Worm (Caenorhabditis elegans) whole organism, young adult: Measurements from ENCODE around the gene F44A6.3.

ENCODE experiments used
- B0336.3 ChIP-seq: fragments of 200-800 bp; sonication (Bioruptor generic); IDR thresholded peaks from 2 replicates; pipeline ENCODE4 v1.3.6; 2022; ENCODE audit warnings: missing genetic modification characterization, missing compliant biosample characterization
- F22D6.2 ChIP-seq: sonication (generic microtip); optimal IDR thresholded peaks from 2 replicates; lab custom pipeline; 2016; ENCODE audit warnings: mild to moderate bottlenecking, missing genetic modification characterization, missing compliant biosample characterization
- Y56A3A.18 ChIP-seq: fragments of 200-800 bp; sonication (Bioruptor generic); IDR thresholded peaks from 2 replicates; pipeline ENCODE4 v1.3.6; 2022; ENCODE audit warnings: missing genetic modification reagents, missing genetic modification characterization, missing compliant biosample characterization
- ccch-3 ChIP-seq: fragments of 200-800 bp; sonication (Bioruptor generic); optimal IDR thresholded peaks from 2 replicates; lab custom pipeline; 2018; ENCODE audit warnings: mild to moderate bottlenecking, missing genetic modification characterization, missing compliant biosample characterization
- ceh-27 ChIP-seq: fragments of 200-800 bp; sonication (Bioruptor generic); optimal IDR thresholded peaks from 2 replicates; lab custom pipeline; 2018; ENCODE audit warnings: mild to moderate bottlenecking, missing genetic modification characterization, moderate library complexity, missing compliant biosample characterization
- ekl-4 ChIP-seq: fragments of 200-800 bp; sonication (Bioruptor generic); IDR thresholded peaks from 2 replicates; pipeline ENCODE4 v1.3.6; 2022; ENCODE audit warnings: missing genetic modification reagents, missing genetic modification characterization, missing compliant biosample characterization
- fkh-3 ChIP-seq: sonication (generic microtip); optimal IDR thresholded peaks from 2 replicates; lab custom pipeline; 2016; ENCODE audit warnings: mild to moderate bottlenecking, missing genetic modification characterization, missing compliant biosample characterization
- lin-26 ChIP-seq: fragments of 200-800 bp; sonication (Bioruptor generic); IDR thresholded peaks from 2 replicates; pipeline ENCODE4 v1.3.6; 2022; ENCODE audit warnings: missing genetic modification reagents, missing genetic modification characterization, missing compliant biosample characterization
- madf-10 ChIP-seq: sonication (generic microtip); optimal IDR thresholded peaks from 2 replicates; lab custom pipeline; 2016; ENCODE audit warnings: mild to moderate bottlenecking, missing genetic modification characterization, missing compliant biosample characterization
- mcd-1 ChIP-seq: fragments of 200-800 bp; sonication (Bioruptor generic); IDR thresholded peaks from 2 replicates; pipeline ENCODE4 v1.3.6; 2022; ENCODE audit warnings: missing genetic modification reagents, missing genetic modification characterization, missing compliant biosample characterization
- nhr-90 ChIP-seq: sonication (generic microtip); optimal IDR thresholded peaks from 2 replicates; lab custom pipeline; 2016; ENCODE audit warnings: missing genotype, mild to moderate bottlenecking, missing genetic modification characterization, missing compliant biosample characterization
- snpc-4 ChIP-seq, 5 experiments: fragments of 150-350 bp in 1 of 5; sonication (generic microtip) in 4 of 5; optimal IDR thresholded peaks; 2 replicates each; lab custom pipeline; 2014 to 2018; ENCODE audit warnings: missing genetic modification characterization in 5 of 5, missing biosample characterization in 3 of 5, antibody characterized with exemption in 2 of 5, mild to moderate bottlenecking in 2 of 5, missing compliant biosample characterization in 2 of 5, missing genotype in 2 of 5, moderate library complexity in 2 of 5, missing genetic modification reagents in 1 of 5
- tbp1 ChIP-seq: fragments of 200-800 bp; sonication (Bioruptor generic); optimal IDR thresholded peaks from 2 replicates; lab custom pipeline; 2018; ENCODE audit warnings: mild to moderate bottlenecking, missing genetic modification characterization, missing compliant biosample characterization
- ztf-6 ChIP-seq: fragments of 200-800 bp; sonication (Bioruptor generic); IDR thresholded peaks from 2 replicates; pipeline ENCODE4 v1.3.6; 2022; ENCODE audit warnings: missing genetic modification reagents, missing genetic modification characterization, missing compliant biosample characterization

DNA sequence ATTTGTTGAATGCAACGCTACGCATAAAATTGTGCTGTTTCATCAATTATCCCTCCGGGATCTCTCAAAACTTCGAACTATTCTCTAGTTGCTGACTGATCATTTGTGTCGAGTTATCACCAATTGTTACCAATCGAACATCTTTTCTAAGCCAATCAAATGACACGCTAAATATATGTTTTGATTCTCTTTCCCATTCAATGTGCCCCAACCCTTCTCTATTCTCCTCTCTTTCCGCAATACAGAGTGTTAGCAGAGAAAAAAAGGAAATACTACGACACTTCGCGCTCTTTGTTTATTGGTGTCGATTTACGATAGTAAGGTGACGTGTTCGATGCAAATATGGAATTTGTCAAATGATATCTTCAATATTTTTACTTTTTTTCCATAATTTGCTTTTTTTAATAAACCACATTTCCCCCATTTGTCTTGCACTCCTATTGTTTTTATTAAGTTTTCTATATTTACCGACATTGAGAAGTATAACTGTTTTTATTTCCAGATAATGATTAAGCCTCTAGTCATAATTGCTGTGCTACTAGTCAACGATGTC lies 15.3 kb upstream of the F44A6.3 start, which contains the start of gene nucb-1:
- TF ChIP-seq snpc-4 (GFP tag; optimal IDR thresholded peaks at IDR 0.05; lab: Kevin White, UChicago) = no peak
- TF ChIP-seq snpc-4 (tag; optimal IDR thresholded peaks at IDR 0.05; lab: Kevin White, UChicago) = no peak
- no peak for TF ChIP-seq F22D6.2 (tag; lab: Kevin White, UChicago)
- TF ChIP-seq mcd-1 (GFP tag; lab: Robert Waterston, UW) = no peak
- TF ChIP-seq madf-10 (tag; lab: Kevin White, UChicago) = no peak
- no peak for TF ChIP-seq ccch-3 (GFP tag; lab: Kevin White, UChicago)
- TF ChIP-seq ztf-6 (GFP tag; lab: Robert Waterston, UW) = no peak
- TF ChIP-seq lin-26 (GFP tag; lab: Robert Waterston, UW) = no peak
- TF ChIP-seq ekl-4 (GFP tag; lab: Robert Waterston, UW) = no peak
- no peak for TF ChIP-seq tbp1 (GFP tag; lab: Kevin White, UChicago)
- TF ChIP-seq ceh-27 = no peak
- no peak for TF ChIP-seq Y56A3A.18 (GFP tag; lab: Robert Waterston, UW)
- TF ChIP-seq B0336.3 (GFP tag; lab: Robert Waterston, UW) = no peak
- TF ChIP-seq nhr-90 (tag; lab: Kevin White, UChicago) = no peak
- TF ChIP-seq fkh-3 (tag; lab: Kevin White, UChicago) = no peak
